Worm (Caenorhabditis elegans) whole organism, L4/young adult: ENCODE measurements around the gene F46B6.5.

Experiments used
- W03F9.2 ChIP-seq: fragments of 150-350 bp; optimal IDR thresholded peaks from 2 replicates; lab custom pipeline; 2014; ENCODE audit warnings: missing biosample characterization, missing genetic modification characterization
- dao-5 ChIP-seq: sonication (generic microtip); optimal IDR thresholded peaks from 2 replicates; lab custom pipeline; 2016; ENCODE audit warnings: missing genotype, missing genetic modification characterization, moderate library complexity, missing compliant biosample characterization
- him-1 ChIP-seq: sonication (generic microtip); optimal IDR thresholded peaks from 2 replicates; lab custom pipeline; 2016; ENCODE audit warnings: missing genotype, missing genetic modification reagents, missing genetic modification characterization, missing compliant biosample characterization

- TF ChIP-seq W03F9.2 (tag; lab: Kevin White, UChicago) (no peak), him-1 (no peak), dao-5 (tag; lab: Kevin White, UChicago) (no peak)
Observed at ce11 chrV:9805161-9805560, 22.3 kb upstream of the F46B6.5 start, which contains the start of gene sru-37.
